Fruit fly (Drosophila melanogaster): ENCODE results near the gene mil.

Gene mil

dm6 chr3R:27912147-27912546, at the start of gene mil:
TSS of gene mil (plus strand) at chr3R:27912447.
- no peak for TF ChIP-seq h (optimal IDR thresholded peaks at IDR 0.05)
- no peak for TF ChIP-seq psq (optimal IDR thresholded peaks at IDR 0.05)
- TF ChIP-seq ttk (optimal IDR thresholded peaks at IDR 0.05) = no peak
- no peak for TF ChIP-seq Myc (optimal IDR thresholded peaks at IDR 0.05)

dm6 chr3R:27872290-27872689, 40.0 kb upstream of the mil start, which contains the start of gene CG12426:
TSS of gene CG12426 (minus strand) at chr3R:27872390.
- TF ChIP-seq h (optimal IDR thresholded peaks at IDR 0.05) (no peak), Myc (optimal IDR thresholded peaks at IDR 0.05) (no peak), ttk (optimal IDR thresholded peaks at IDR 0.05) (no peak), Sin3A (optimal IDR thresholded peaks at IDR 0.05) (no peak), psq (optimal IDR thresholded peaks at IDR 0.05) (no peak), insv (optimal IDR thresholded peaks at IDR 0.05) (no peak)

- TF ChIP-seq insv (optimal IDR thresholded peaks at IDR 0.05) (no peak), ttk (optimal IDR thresholded peaks at IDR 0.05) (no peak), Myc (optimal IDR thresholded peaks at IDR 0.05) (no peak), psq (optimal IDR thresholded peaks at IDR 0.05) (no peak), h (optimal IDR thresholded peaks at IDR 0.05) (no peak), Sin3A (optimal IDR thresholded peaks at IDR 0.05) (no peak)
Measured at dm6 chr3R:27888110-27888509, 24.1 kb upstream of the mil start.

- TF ChIP-seq Sin3A (optimal IDR thresholded peaks at IDR 0.05) (no peak), h (optimal IDR thresholded peaks at IDR 0.05) (no peak), ttk (optimal IDR thresholded peaks at IDR 0.05) (no peak), Myc (optimal IDR thresholded peaks at IDR 0.05) (no peak), insv (optimal IDR thresholded peaks at IDR 0.05) (no peak), psq (optimal IDR thresholded peaks at IDR 0.05) (no peak)
Measured at dm6 chr3R:27905695-27906094, 6.6 kb upstream of the mil start, which contains the start of gene CG34353. TSS of gene CG34353 (minus strand) at chr3R:27905843.

dm6 chr3R:27916355-27917019, 4.2 kb downstream of the mil start, which contains the start of the genes CG5003 and mRpS22:
TSS of gene CG5003 (minus strand) at chr3R:27916516.
TSS of gene mRpS22 (plus strand) at chr3R:27916908.
- no peak for TF ChIP-seq Sin3A (optimal IDR thresholded peaks at IDR 0.05)
- no peak for TF ChIP-seq ttk (optimal IDR thresholded peaks at IDR 0.05)
- TF ChIP-seq h (optimal IDR thresholded peaks at IDR 0.05) = no peak
- no peak for TF ChIP-seq psq (optimal IDR thresholded peaks at IDR 0.05)
- no peak for TF ChIP-seq Myc (optimal IDR thresholded peaks at IDR 0.05)
- TF ChIP-seq insv (optimal IDR thresholded peaks at IDR 0.05) = no peak

- TF ChIP-seq Sin3A (optimal IDR thresholded peaks at IDR 0.05) (no peak), Myc (optimal IDR thresholded peaks at IDR 0.05) (no peak), ttk (optimal IDR thresholded peaks at IDR 0.05) (no peak), insv (optimal IDR thresholded peaks at IDR 0.05) (no peak), psq (optimal IDR thresholded peaks at IDR 0.05) (no peak), h (optimal IDR thresholded peaks at IDR 0.05) (no peak)
Measured at dm6 chr3R:27919385-27919789, 7.1 kb downstream of the mil start, which contains the start of gene Boh1. TSS of gene Boh1 (minus strand) at chr3R:27919460.

dm6 chr3R:27920883-27921282, 8.6 kb downstream of the mil start, which contains the start of gene CG12259:
TSS of gene CG12259 (minus strand) at chr3R:27921089.
- TF ChIP-seq insv (optimal IDR thresholded peaks at IDR 0.05) = no peak
- no peak for TF ChIP-seq Myc (optimal IDR thresholded peaks at IDR 0.05)
- no peak for TF ChIP-seq ttk (optimal IDR thresholded peaks at IDR 0.05)

- TF ChIP-seq Myc (optimal IDR thresholded peaks at IDR 0.05) = no peak
- TF ChIP-seq psq (optimal IDR thresholded peaks at IDR 0.05) = no peak
- no peak for TF ChIP-seq Sin3A (optimal IDR thresholded peaks at IDR 0.05)
- no peak for TF ChIP-seq ttk (optimal IDR thresholded peaks at IDR 0.05)
- no peak for TF ChIP-seq insv (optimal IDR thresholded peaks at IDR 0.05)
- no peak for TF ChIP-seq h (optimal IDR thresholded peaks at IDR 0.05)
Measured at dm6 chr3R:27921982-27922672, 9.9 kb downstream of the mil start, which contains the start of gene BCAS2. TSS of gene BCAS2 (minus strand) at chr3R:27922356.

dm6 chr3R:27922673-27923175, 10.5 kb downstream of the mil start, which contains the start of gene RpL4:
TSS of gene RpL4 (plus strand) at chr3R:27922821.
- no peak for TF ChIP-seq Myc (optimal IDR thresholded peaks at IDR 0.05)
- TF ChIP-seq Sin3A (optimal IDR thresholded peaks at IDR 0.05) = no peak
- TF ChIP-seq ttk (optimal IDR thresholded peaks at IDR 0.05) = no peak
- TF ChIP-seq insv (optimal IDR thresholded peaks at IDR 0.05) = no peak
- no peak for TF ChIP-seq psq (optimal IDR thresholded peaks at IDR 0.05)
- TF ChIP-seq h (optimal IDR thresholded peaks at IDR 0.05) = no peak

dm6 chr3R:27925000-27925970, 13.0 kb downstream of the mil start, which contains the start of gene mino:
TSS of gene mino (plus strand) at chr3R:27925191.
- TF ChIP-seq insv (optimal IDR thresholded peaks at IDR 0.05) (no peak), h (optimal IDR thresholded peaks at IDR 0.05) (no peak), ttk (optimal IDR thresholded peaks at IDR 0.05) (no peak), psq (optimal IDR thresholded peaks at IDR 0.05) (no peak), Sin3A (optimal IDR thresholded peaks at IDR 0.05) (no peak), Myc (optimal IDR thresholded peaks at IDR 0.05) (no peak)

dm6 chr3R:27925971-27926533, 13.8 kb downstream of the mil start:
- no peak for TF ChIP-seq insv (optimal IDR thresholded peaks at IDR 0.05)
- TF ChIP-seq ttk (optimal IDR thresholded peaks at IDR 0.05) = no peak
- TF ChIP-seq psq (optimal IDR thresholded peaks at IDR 0.05) = no peak
- TF ChIP-seq h (optimal IDR thresholded peaks at IDR 0.05) = no peak
- TF ChIP-seq Myc (optimal IDR thresholded peaks at IDR 0.05) = no peak
- TF ChIP-seq Sin3A (optimal IDR thresholded peaks at IDR 0.05) = no peak
